Fruit fly (Drosophila melanogaster) whole organism, prepupa: ENCODE data around the gene Pgm1.

ENCODE experiments used
- Blimp-1 ChIP-seq: fragments of 200-800 bp; sonication (Bioruptor generic); optimal IDR thresholded peaks from 3 replicates; lab custom pipeline; 2017; ENCODE audit warnings: missing biosample characterization, missing genetic modification characterization, mild to moderate bottlenecking, moderate library complexity, missing genetic modification reagents
- CG10669 ChIP-seq: fragments of 200-800 bp; sonication (Bioruptor generic); optimal IDR thresholded peaks from 3 replicates; lab custom pipeline; 2018; ENCODE audit warnings: missing biosample characterization, mild to moderate bottlenecking, missing genetic modification characterization, moderate library complexity
- CG11294 ChIP-seq: fragments of 200-800 bp; sonication (Bioruptor generic); IDR thresholded peaks from 2 replicates; pipeline ENCODE4 v1.3.6; 2022; ENCODE audit warnings: missing biosample characterization, missing genetic modification characterization
- CG11762 ChIP-seq: fragments of 200-800 bp; sonication (Bioruptor generic); optimal IDR thresholded peaks from 3 replicates; lab custom pipeline; 2016; ENCODE audit warnings: missing biosample characterization, missing genetic modification characterization; ENCODE audit not compliant: insufficient read depth
- CG11902 ChIP-seq: fragments of 200-800 bp; sonication (Bioruptor generic); optimal IDR thresholded peaks from 3 replicates; lab custom pipeline; 2016; ENCODE audit warnings: missing biosample characterization, missing genetic modification characterization
- CG15336 ChIP-seq: fragments of 200-800 bp; sonication (Bioruptor generic); IDR thresholded peaks from 2 replicates; pipeline ENCODE4 v1.3.6; 2022; ENCODE audit warnings: missing biosample characterization, missing genetic modification characterization
- CG1621 ChIP-seq: fragments of 200-800 bp; sonication (Bioruptor generic); optimal IDR thresholded peaks from 3 replicates; lab custom pipeline; 2018; ENCODE audit warnings: missing biosample characterization, mild to moderate bottlenecking, missing genetic modification characterization
- CG16779 ChIP-seq: fragments of 200-800 bp; sonication (Bioruptor generic); optimal IDR thresholded peaks from 3 replicates; lab custom pipeline; 2017; ENCODE audit warnings: missing biosample characterization, mild to moderate bottlenecking, missing genetic modification characterization
- CG3032 ChIP-seq: fragments of 200-800 bp; optimal IDR thresholded peaks from 2 replicates; lab custom pipeline; 2019; ENCODE audit warnings: missing biosample characterization, mild to moderate bottlenecking, missing genetic modification characterization, moderate library complexity
- CG31627 ChIP-seq: fragments of 200-800 bp; sonication (Bioruptor generic); optimal IDR thresholded peaks from 3 replicates; lab custom pipeline; 2016; ENCODE audit warnings: missing biosample characterization, missing genetic modification characterization
- CG32006 ChIP-seq: fragments of 200-800 bp; sonication (Bioruptor generic); optimal IDR thresholded peaks from 3 replicates; lab custom pipeline; 2017; ENCODE audit warnings: missing biosample characterization, mild to moderate bottlenecking, missing genetic modification characterization
- CG34406 ChIP-seq: fragments of 200-800 bp; sonication (Bioruptor generic); optimal IDR thresholded peaks from 3 replicates; lab custom pipeline; 2016; ENCODE audit warnings: missing biosample characterization, missing genetic modification characterization
- CG3919 ChIP-seq: fragments of 200-800 bp; sonication (Bioruptor generic); optimal IDR thresholded peaks from 3 replicates; lab custom pipeline; 2016; ENCODE audit warnings: missing biosample characterization, missing genetic modification characterization
- CG6163 ChIP-seq: fragments of 200-800 bp; sonication (Bioruptor generic); IDR thresholded peaks from 3 replicates; pipeline ENCODE4 v1.3.6; 2022; ENCODE audit warnings: missing biosample characterization, missing genetic modification characterization
- CG6276 ChIP-seq: fragments of 200-800 bp; sonication (Bioruptor generic); optimal IDR thresholded peaks from 2 replicates; lab custom pipeline; 2017; ENCODE audit warnings: missing biosample characterization, mild to moderate bottlenecking, missing genetic modification characterization
- CG6808 ChIP-seq: fragments of 200-800 bp; sonication (Bioruptor generic); optimal IDR thresholded peaks from 3 replicates; lab custom pipeline; 2017; ENCODE audit warnings: missing biosample characterization, missing genetic modification characterization, mild to moderate bottlenecking, moderate library complexity, missing genetic modification reagents
- CG6854 ChIP-seq: fragments of 200-800 bp; sonication (Bioruptor generic); optimal IDR thresholded peaks from 2 replicates; lab custom pipeline; 2017; ENCODE audit warnings: missing biosample characterization, mild to moderate bottlenecking, missing genetic modification characterization
- CG7368 ChIP-seq: fragments of 200-800 bp; sonication (Bioruptor generic); optimal IDR thresholded peaks from 3 replicates; lab custom pipeline; 2016; ENCODE audit warnings: missing biosample characterization, missing genetic modification characterization
- CG8119 ChIP-seq: fragments of 200-800 bp; sonication (Bioruptor generic); IDR thresholded peaks from 3 replicates; pipeline ENCODE4 v1.3.6; 2022; ENCODE audit warnings: missing biosample characterization, missing genetic modification characterization
- CG8319 ChIP-seq: fragments of 200-800 bp; sonication (Bioruptor generic); optimal IDR thresholded peaks from 3 replicates; lab custom pipeline; 2016; ENCODE audit warnings: missing biosample characterization, missing genetic modification characterization
- CG8632 ChIP-seq: fragments of 200-800 bp; sonication (Bioruptor generic); optimal IDR thresholded peaks from 3 replicates; lab custom pipeline; 2016; ENCODE audit warnings: missing biosample characterization, missing genetic modification characterization
- CG9139 ChIP-seq: fragments of 200-800 bp; sonication (Bioruptor generic); optimal IDR thresholded peaks from 3 replicates; lab custom pipeline; 2017; ENCODE audit warnings: missing biosample characterization, mild to moderate bottlenecking, missing genetic modification characterization
- Eip75B ChIP-seq: fragments of 200-800 bp; sonication (Bioruptor generic); optimal IDR thresholded peaks from 3 replicates; lab custom pipeline; 2016; ENCODE audit warnings: missing biosample characterization, missing genetic modification characterization
- Eip78C ChIP-seq: fragments of 200-800 bp; sonication (Bioruptor generic); peaks from one replicate; lab custom pipeline; 2016; ENCODE audit warnings: missing biosample characterization, missing genetic modification characterization
- Eip93F ChIP-seq: fragments of 200-800 bp; sonication (Bioruptor generic); optimal IDR thresholded peaks from 2 replicates; lab custom pipeline; 2016; ENCODE audit warnings: missing biosample characterization, mild to moderate bottlenecking, missing genetic modification characterization
- Ets21C ChIP-seq: fragments of 200-800 bp; sonication (Bioruptor generic); optimal IDR thresholded peaks from 3 replicates; lab custom pipeline; 2016; ENCODE audit warnings: missing biosample characterization, missing genetic modification characterization
- Ets96B ChIP-seq: fragments of 200-800 bp; optimal IDR thresholded peaks from 2 replicates; lab custom pipeline; 2019; ENCODE audit warnings: missing biosample characterization, mild to moderate bottlenecking, missing genetic modification characterization, moderate library complexity
- Gug ChIP-seq: fragments of 200-800 bp; sonication (Bioruptor generic); IDR thresholded peaks from 2 replicates; pipeline ENCODE4 v1.3.6; 2022; ENCODE audit warnings: missing biosample characterization, missing genetic modification characterization
- Hr38 ChIP-seq: sonication (Bioruptor generic); optimal IDR thresholded peaks from 2 replicates; lab custom pipeline; 2016; ENCODE audit warnings: missing biosample characterization, missing genetic modification characterization
- Hr39 ChIP-seq: fragments of 200-800 bp; sonication (Bioruptor generic); optimal IDR thresholded peaks from 2 replicates; lab custom pipeline; 2016; ENCODE audit warnings: missing biosample characterization, missing genetic modification characterization
- Hr4 ChIP-seq: fragments of 200-800 bp; sonication (Bioruptor generic); optimal IDR thresholded peaks from 3 replicates; lab custom pipeline; 2016; ENCODE audit warnings: missing biosample characterization, missing genetic modification characterization
- Lpt ChIP-seq: fragments of 200-800 bp; sonication (Bioruptor generic); optimal IDR thresholded peaks from 3 replicates; lab custom pipeline; 2016; ENCODE audit warnings: missing biosample characterization, missing genetic modification characterization
- Met ChIP-seq: fragments of 200-800 bp; sonication (Bioruptor generic); optimal IDR thresholded peaks from 3 replicates; lab custom pipeline; 2016; ENCODE audit warnings: missing biosample characterization, missing genetic modification characterization
- OdsH ChIP-seq: fragments of 200-800 bp; sonication (Bioruptor generic); optimal IDR thresholded peaks from 3 replicates; lab custom pipeline; 2016; ENCODE audit warnings: missing biosample characterization, missing genetic modification characterization
- Smox ChIP-seq: fragments of 200-800 bp; sonication (Bioruptor generic); optimal IDR thresholded peaks from 3 replicates; lab custom pipeline; 2016; ENCODE audit warnings: missing biosample characterization, missing genetic modification characterization
- Sox15 ChIP-seq: fragments of 200-800 bp; sonication (Bioruptor generic); optimal IDR thresholded peaks from 3 replicates; lab custom pipeline; 2016; ENCODE audit warnings: missing biosample characterization, missing genetic modification characterization
- achi ChIP-seq: fragments of 200-800 bp; sonication (Bioruptor generic); optimal IDR thresholded peaks from 3 replicates; lab custom pipeline; 2016; ENCODE audit warnings: missing biosample characterization, missing genetic modification characterization
- acj6 ChIP-seq: fragments of 200-800 bp; sonication (Bioruptor generic); optimal IDR thresholded peaks from 3 replicates; lab custom pipeline; 2016; ENCODE audit warnings: missing biosample characterization, missing genetic modification characterization
- cyc ChIP-seq: fragments of 200-800 bp; sonication (Bioruptor generic); optimal IDR thresholded peaks from 3 replicates; lab custom pipeline; 2016; ENCODE audit warnings: missing biosample characterization, missing genetic modification characterization
- esn ChIP-seq: fragments of 200-800 bp; sonication (Bioruptor generic); optimal IDR thresholded peaks from 2 replicates; lab custom pipeline; 2016; ENCODE audit warnings: missing biosample characterization, mild to moderate bottlenecking, missing genetic modification characterization, moderate library complexity
- fd59A ChIP-seq: fragments of 200-800 bp; sonication (Bioruptor generic); optimal IDR thresholded peaks from 2 replicates; lab custom pipeline; 2017; ENCODE audit warnings: missing biosample characterization, mild to moderate bottlenecking, missing genetic modification characterization, missing genetic modification reagents
- fd85E ChIP-seq: fragments of 200-800 bp; sonication (Bioruptor generic); optimal IDR thresholded peaks from 3 replicates; lab custom pipeline; 2016; ENCODE audit warnings: missing biosample characterization, missing genetic modification characterization
- fkh ChIP-seq: fragments of 200-800 bp; sonication (Bioruptor generic); optimal IDR thresholded peaks from 3 replicates; lab custom pipeline; 2017; ENCODE audit warnings: missing biosample characterization, mild to moderate bottlenecking, missing genetic modification characterization, moderate library complexity
- lz ChIP-seq: fragments of 200-800 bp; sonication (Bioruptor generic); optimal IDR thresholded peaks from 3 replicates; lab custom pipeline; 2016; ENCODE audit warnings: missing biosample characterization, missing genetic modification characterization
- net ChIP-seq: fragments of 200-800 bp; sonication (Bioruptor generic); optimal IDR thresholded peaks from 3 replicates; lab custom pipeline; 2016; ENCODE audit warnings: missing biosample characterization, missing genetic modification characterization
- pdm3 ChIP-seq: fragments of 200-800 bp; sonication (Bioruptor generic); optimal IDR thresholded peaks from 3 replicates; lab custom pipeline; 2016; ENCODE audit warnings: missing biosample characterization, missing genetic modification characterization
- salr ChIP-seq, 2 experiments: fragments of 200-800 bp; sonication (Bioruptor generic); optimal IDR thresholded peaks; 3 replicates each; lab custom pipeline; 2016 to 2018; ENCODE audit warnings: missing biosample characterization in 2 of 2, missing genetic modification characterization in 2 of 2, mild to moderate bottlenecking in 1 of 2
- spab ChIP-seq: fragments of 200-800 bp; sonication (Bioruptor generic); optimal IDR thresholded peaks from 2 replicates; lab custom pipeline; 2017; ENCODE audit warnings: missing biosample characterization, mild to moderate bottlenecking, missing genetic modification characterization, missing genetic modification reagents
- ss ChIP-seq, 2 experiments: fragments of 200-800 bp; sonication (Bioruptor generic); optimal IDR thresholded peaks; 2 replicates in 1 of 2; 3 replicates in 1 of 2; lab custom pipeline; 2017 to 2018; ENCODE audit warnings: mild to moderate bottlenecking in 2 of 2, missing biosample characterization in 2 of 2, missing genetic modification characterization in 2 of 2, moderate library complexity in 1 of 2
- svp ChIP-seq: fragments of 200-800 bp; sonication (Bioruptor generic); peaks from one replicate; lab custom pipeline; 2016; ENCODE audit warnings: missing biosample characterization, missing genetic modification characterization
- topi ChIP-seq: fragments of 200-800 bp; sonication (Bioruptor generic); optimal IDR thresholded peaks from 3 replicates; lab custom pipeline; 2016; ENCODE audit warnings: missing biosample characterization, missing genetic modification characterization
- vri ChIP-seq: fragments of 200-800 bp; sonication (Bioruptor generic); optimal IDR thresholded peaks from 3 replicates; lab custom pipeline; 2016; ENCODE audit warnings: missing biosample characterization, mild to moderate bottlenecking, missing genetic modification characterization

The Pgm1 gene

dm6 chr3L:16172809-16173276 is 44.5 kb upstream of the Pgm1 start:
- TF ChIP-seq CG1621 (tag; lab: Kevin White, UChicago): peak; percentile 69
- TF ChIP-seq OdsH (GFP tag; lab: Kevin White, UChicago): peak; percentile 75
- TF ChIP-seq Hr38 (GFP tag; lab: Kevin White, UChicago): no peak
- peak; percentile 73 for TF ChIP-seq achi
- peak; percentile 71 for TF ChIP-seq net
- TF ChIP-seq cyc (GFP tag; lab: Kevin White, UChicago): peak; percentile 27
- peak; percentile 66 for TF ChIP-seq pdm3 (GFP tag; lab: Kevin White, UChicago)
- peak; percentile 59 for TF ChIP-seq Eip75B
- peak in 1 of 2 experiments; percentile 74 for TF ChIP-seq salr (GFP tag; optimal IDR thresholded peaks at IDR 0.05; lab: Kevin White, UChicago)
- TF ChIP-seq CG6163: peak; percentile 74
- TF ChIP-seq Blimp-1 (GFP tag; lab: Kevin White, UChicago): peak; percentile 30
- peak; percentile 57 for TF ChIP-seq CG16779 (tag; lab: Kevin White, UChicago)
- TF ChIP-seq CG8119 (GFP tag; lab: Robert Waterston, UW): peak; percentile 59
- peak; percentile 34 for TF ChIP-seq CG6276
- peak; percentile 84 for TF ChIP-seq CG6808 (GFP tag; lab: Kevin White, UChicago)
- TF ChIP-seq lz (GFP tag; lab: Kevin White, UChicago): peak; percentile 55
- peak; percentile 76 for TF ChIP-seq fd59A (GFP tag; lab: Kevin White, UChicago)
- peak; percentile 77 for TF ChIP-seq CG8632 (GFP tag; lab: Kevin White, UChicago)
- no peak for TF ChIP-seq CG11294
- TF ChIP-seq CG9139 (GFP tag; lab: Kevin White, UChicago): peak; percentile 71
- TF ChIP-seq Hr4 (GFP tag; lab: Kevin White, UChicago): peak; percentile 45
- peak; percentile 40 for TF ChIP-seq vri (GFP tag; lab: Kevin White, UChicago)
- 0 out of 2 replicates have a peak, but pooled peaks have one; percentile 28 for TF ChIP-seq CG15336 (GFP tag; lab: Robert Waterston, UW)
- peak; percentile 80 for TF ChIP-seq esn
- TF ChIP-seq fd85E (GFP tag; lab: Kevin White, UChicago): no peak
- TF ChIP-seq Eip78C (GFP tag; lab: Kevin White, UChicago): peak; percentile 96
- no peak for TF ChIP-seq Ets21C (GFP tag; lab: Kevin White, UChicago)
- peak; percentile 61 for TF ChIP-seq Met (GFP tag; lab: Kevin White, UChicago)
- TF ChIP-seq CG6854 (GFP tag; lab: Kevin White, UChicago): no peak
- TF ChIP-seq Sox15 (GFP tag; lab: Kevin White, UChicago): peak; percentile 66
- peak; percentile 44 for TF ChIP-seq topi
- peak; percentile 75 for TF ChIP-seq acj6 (GFP tag; lab: Kevin White, UChicago)
- peak; percentile 86 for TF ChIP-seq Ets96B
- TF ChIP-seq CG11762 (GFP tag; lab: Kevin White, UChicago): peak; percentile 62
- TF ChIP-seq CG10669 (GFP tag; lab: Kevin White, UChicago): peak; percentile 69
- TF ChIP-seq Smox (GFP tag; lab: Kevin White, UChicago): peak; percentile 66
- TF ChIP-seq CG32006 (GFP tag; lab: Kevin White, UChicago): peak; percentile 77
- peak; percentile 22 for TF ChIP-seq Hr39 (GFP tag; lab: Kevin White, UChicago)
- TF ChIP-seq Eip93F (GFP tag; lab: Kevin White, UChicago): no peak
- peak; percentile 41 for TF ChIP-seq CG8319 (GFP tag; lab: Kevin White, UChicago)
- peak; percentile 10 for TF ChIP-seq CG11902 (GFP tag; lab: Kevin White, UChicago)
- TF ChIP-seq fkh: no peak
- TF ChIP-seq Gug (GFP tag; lab: Robert Waterston, UW): no peak
- peak; percentile 4 for TF ChIP-seq CG7368 (GFP tag; lab: Kevin White, UChicago)
- TF ChIP-seq CG3919 (GFP tag; lab: Kevin White, UChicago): peak; percentile 69
- TF ChIP-seq ss (GFP tag; optimal IDR thresholded peaks at IDR 0.05; lab: Kevin White, UChicago): peak; percentile 80 to 82
- TF ChIP-seq spab (GFP tag; lab: Kevin White, UChicago): peak; percentile 84
- no peak for TF ChIP-seq Lpt (GFP tag; lab: Kevin White, UChicago)
- TF ChIP-seq CG3032 (tag; lab: Kevin White, UChicago): peak; percentile 81
- TF ChIP-seq CG31627: peak; percentile 33
- peak; percentile 80 for TF ChIP-seq svp (GFP tag; lab: Kevin White, UChicago)
- TF ChIP-seq CG34406 (GFP tag; lab: Kevin White, UChicago): peak; percentile 78
